Worm (Caenorhabditis elegans): ENCODE measurements around the gene C43G2.3.

DNA sequence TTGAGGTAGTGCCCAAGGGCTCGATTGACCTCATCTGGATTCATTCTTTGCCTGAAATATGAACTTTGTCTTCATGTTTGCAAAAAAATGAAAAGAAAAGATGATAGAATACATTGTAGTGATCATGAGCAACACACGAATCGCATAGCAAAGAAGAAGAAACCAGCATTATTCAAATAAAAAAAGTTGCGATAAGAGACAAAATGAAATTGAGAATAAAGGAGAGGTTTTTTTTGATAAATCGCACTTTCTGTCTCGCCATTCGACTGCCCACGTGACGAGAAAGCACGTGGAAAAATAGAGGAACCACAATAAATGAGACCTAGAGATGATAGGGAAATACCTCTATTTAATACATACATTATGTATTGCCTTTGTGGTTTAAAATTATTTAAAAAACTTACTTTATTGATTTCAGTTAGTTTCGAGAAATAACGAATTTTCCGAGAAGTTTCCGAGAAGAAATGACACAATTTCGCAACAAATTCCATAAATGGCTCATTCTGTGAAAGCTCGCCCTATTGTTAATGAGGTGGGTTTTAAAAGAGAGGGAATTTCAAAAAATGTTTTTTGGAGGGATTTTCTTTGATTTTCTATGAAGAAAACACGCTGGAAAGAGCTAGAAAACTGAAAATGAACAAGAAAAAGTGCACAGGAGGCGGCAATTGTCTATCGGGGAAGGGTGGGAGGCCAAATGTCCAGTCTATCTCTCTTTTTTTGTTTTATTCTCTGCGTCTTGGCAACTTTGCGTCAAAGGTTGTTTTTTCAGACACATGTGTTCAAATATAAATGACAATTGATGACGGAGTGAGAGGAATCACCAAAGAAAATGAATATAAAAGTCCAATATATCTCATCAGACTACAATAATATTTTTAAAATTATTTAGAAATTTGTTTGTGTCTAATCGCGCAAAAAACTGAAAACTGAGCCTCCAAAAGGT is 22.4 kb upstream of the C43G2.3 start, which contains the start of gene paqr-1:
- TF ChIP-seq egl-27 (tag; optimal IDR thresholded peaks at IDR 0.05) (no peak), elt-3 (tag; optimal IDR thresholded peaks at IDR 0.05) (no peak)
